Worm (Caenorhabditis elegans): ENCODE measurements around the gene ttr-16.

- TF ChIP-seq flt-1 (GFP tag; IDR thresholded peaks at IDR 0.05) (no peak), ama-1 (optimal IDR thresholded peaks at IDR 0.05) (no peak), ets-7 (tag; optimal IDR thresholded peaks at IDR 0.05) (no peak), B0310.2 (tag; optimal IDR thresholded peaks at IDR 0.05) (no peak), F13C5.2 (tag; optimal IDR thresholded peaks at IDR 0.05) (no peak), tbx-11 (GFP tag; IDR thresholded peaks at IDR 0.05) (no peak), hmbx-1 (tag; optimal IDR thresholded peaks at IDR 0.05) (no peak), tra-4 (tag; optimal IDR thresholded peaks at IDR 0.05) (no peak), ceh-36 (tag; optimal IDR thresholded peaks at IDR 0.05) (no peak), pes-1 (GFP tag; IDR thresholded peaks at IDR 0.05) (no peak), hmg-4 (GFP tag; optimal IDR thresholded peaks at IDR 0.05) (no peak), scrt-1 (GFP tag; IDR thresholded peaks at IDR 0.05) (no peak), sea-1 (GFP tag; conservative IDR thresholded peaks at IDR 0.05) (no peak)
Measured at ce11 chrIV:11051963-11052362, 12.0 kb downstream of the ttr-16 start.
